Worm (Caenorhabditis elegans) whole organism, L1 larva: ENCODE results near the gene flad-1.

ENCODE experiments used
- C04F5.9 ChIP-seq: sonication (generic microtip); optimal IDR thresholded peaks from 2 replicates; lab custom pipeline; 2016; ENCODE audit warnings: missing genetic modification characterization, missing compliant biosample characterization
- C16A3.4 ChIP-seq: fragments of 150-350 bp; optimal IDR thresholded peaks from 2 replicates; lab custom pipeline; 2014; ENCODE audit warnings: missing biosample characterization, missing genetic modification characterization
- C34B4.2 ChIP-seq: sonication (generic microtip); optimal IDR thresholded peaks from 2 replicates; lab custom pipeline; 2017; ENCODE audit warnings: mild to moderate bottlenecking, missing genetic modification characterization, missing compliant biosample characterization
- alr-1 ChIP-seq: fragments of 200-800 bp; sonication (Bioruptor generic); optimal IDR thresholded peaks from 2 replicates; lab custom pipeline; 2018; ENCODE audit warnings: borderline replicate concordance, mild to moderate bottlenecking, missing genetic modification characterization, missing compliant biosample characterization
- ama-1 ChIP-seq: fragments of 150-350 bp; optimal IDR thresholded peaks from 2 replicates; lab custom pipeline; 2014
- blmp-1 ChIP-seq: fragments of 150-350 bp; optimal IDR thresholded peaks from 2 replicates; lab custom pipeline; 2014; ENCODE audit warnings: missing biosample characterization, missing genetic modification characterization
- ceh-82 ChIP-seq, 3 experiments: fragments of 150-350 bp in 1 of 3; sonication (generic microtip) in 2 of 3; optimal IDR thresholded peaks; 2 replicates each; lab custom pipeline; 2014 to 2017; ENCODE audit warnings: missing biosample characterization in 3 of 3, missing genetic modification characterization in 3 of 3
- ceh-88 ChIP-seq: fragments of 200-800 bp; sonication (Bioruptor generic); IDR thresholded peaks from 2 replicates; pipeline ENCODE4 v1.3.6; 2022; ENCODE audit warnings: missing genetic modification characterization, missing compliant biosample characterization
- ceh-90 ChIP-seq: sonication (generic microtip); optimal IDR thresholded peaks from 2 replicates; lab custom pipeline; 2016; ENCODE audit warnings: missing genetic modification characterization, missing compliant biosample characterization
- dpl-1 ChIP-seq, 3 experiments: fragments of 150-350 bp in 2 of 3; sonication (generic microtip) in 1 of 3; optimal IDR thresholded peaks; 2 replicates each; lab custom pipeline; 2014 to 2017; ENCODE audit warnings: missing biosample characterization in 3 of 3, missing genetic modification characterization in 3 of 3, missing genetic modification reagents in 3 of 3
- efl-1 ChIP-seq, 4 experiments: fragments of 150-350 bp; optimal IDR thresholded peaks in 3 of 4; peaks in 1 of 4; 1 replicate in 1 of 4; 2 replicates in 3 of 4; lab custom pipeline; 2014; ENCODE audit warnings: missing biosample characterization in 2 of 4, missing genetic modification characterization in 2 of 4, missing genetic modification reagents in 2 of 4
- egl-27 ChIP-seq, 2 experiments: fragments of 150-350 bp in 1 of 2; sonication (generic microtip); optimal IDR thresholded peaks; 3 replicates each; lab custom pipeline; 2017 to 2018; ENCODE audit warnings: missing biosample characterization in 2 of 2, missing genetic modification characterization in 2 of 2, missing genetic modification reagents in 2 of 2
- ets-5 ChIP-seq: fragments of 200-800 bp; sonication (Bioruptor generic); IDR thresholded peaks from 2 replicates; pipeline ENCODE4 v1.3.6; 2022; ENCODE audit warnings: missing genetic modification characterization, missing compliant biosample characterization
- fkh-10 ChIP-seq: sonication (generic microtip); optimal IDR thresholded peaks from 2 replicates; lab custom pipeline; 2017; ENCODE audit warnings: missing biosample characterization, missing genetic modification reagents, missing genetic modification characterization
- fkh-4 ChIP-seq: sonication (generic microtip); optimal IDR thresholded peaks from 2 replicates; lab custom pipeline; 2016; ENCODE audit warnings: missing compliant biosample characterization, missing genetic modification characterization, borderline replicate concordance
- fkh-8 ChIP-seq: sonication (generic microtip); optimal IDR thresholded peaks from 2 replicates; lab custom pipeline; 2016; ENCODE audit warnings: mild to moderate bottlenecking, missing genetic modification characterization, missing compliant biosample characterization
- fos-1 ChIP-seq: fragments of 150-350 bp; optimal IDR thresholded peaks from 2 replicates; lab custom pipeline; 2014; ENCODE audit warnings: missing biosample characterization, missing genetic modification characterization
- hlh-17 ChIP-seq: fragments of 200-800 bp; sonication (Bioruptor generic); optimal IDR thresholded peaks from 2 replicates; lab custom pipeline; 2018; ENCODE audit warnings: missing genetic modification characterization, mild to moderate bottlenecking, missing compliant biosample characterization, moderate library complexity, borderline replicate concordance
- hlh-4 ChIP-seq: sonication (generic microtip); optimal IDR thresholded peaks from 2 replicates; lab custom pipeline; 2016; ENCODE audit warnings: mild to moderate bottlenecking, missing genetic modification characterization, missing compliant biosample characterization
- isw-1 ChIP-seq: fragments of 200-800 bp; sonication (Bioruptor generic); IDR thresholded peaks from 2 replicates; pipeline ENCODE4 v1.3.6; 2022; ENCODE audit warnings: missing genetic modification characterization, missing compliant biosample characterization
- jun-1 ChIP-seq: fragments of 150-350 bp; optimal IDR thresholded peaks from 2 replicates; lab custom pipeline; 2014; ENCODE audit warnings: missing biosample characterization, missing genetic modification reagents, missing genetic modification characterization
- lin-14 ChIP-seq: fragments of 200-800 bp; sonication (Bioruptor generic); optimal IDR thresholded peaks from 2 replicates; lab custom pipeline; 2018; ENCODE audit warnings: mild to moderate bottlenecking, missing genetic modification characterization, moderate library complexity, missing compliant biosample characterization
- lin-15B ChIP-seq: fragments of 150-350 bp; sonication (generic microtip); optimal IDR thresholded peaks from 3 replicates; lab custom pipeline; 2014; ENCODE audit warnings: missing biosample characterization, missing genetic modification characterization
- lin-35 ChIP-seq, 2 experiments: fragments of 150-350 bp; optimal IDR thresholded peaks; 2 replicates each; lab custom pipeline; 2014; ENCODE audit warnings: missing biosample characterization in 2 of 2, missing genetic modification characterization in 2 of 2, missing genetic modification reagents in 2 of 2
- lin-39 ChIP-seq: fragments of 150-350 bp; optimal IDR thresholded peaks from 2 replicates; lab custom pipeline; 2014; ENCODE audit warnings: missing biosample characterization, missing genetic modification reagents, missing genetic modification characterization
- lir-3 ChIP-seq: sonication (generic microtip); optimal IDR thresholded peaks from 2 replicates; lab custom pipeline; 2016; ENCODE audit warnings: mild to moderate bottlenecking, missing genetic modification characterization, moderate library complexity, missing compliant biosample characterization; ENCODE audit not compliant: poor library complexity
- mep-1 ChIP-seq: fragments of 150-350 bp; optimal IDR thresholded peaks from 2 replicates; lab custom pipeline; 2014; ENCODE audit warnings: missing biosample characterization, missing genetic modification characterization
- nhr-11 ChIP-seq: fragments of 150-350 bp; optimal IDR thresholded peaks from 2 replicates; lab custom pipeline; 2014; ENCODE audit warnings: missing biosample characterization, missing genetic modification characterization
- nhr-12 ChIP-seq: sonication (generic microtip); optimal IDR thresholded peaks from 2 replicates; lab custom pipeline; 2017; ENCODE audit warnings: missing biosample characterization, missing genetic modification characterization
- nhr-19 ChIP-seq: fragments of 200-800 bp; sonication (Bioruptor generic); conservative IDR thresholded peaks from 2 replicates; pipeline ENCODE4 v1.3.6; 2022; ENCODE audit warnings: missing genetic modification characterization, missing compliant biosample characterization
- nhr-20 ChIP-seq: sonication (generic microtip); optimal IDR thresholded peaks from 2 replicates; lab custom pipeline; 2016; ENCODE audit warnings: mild to moderate bottlenecking, missing genetic modification characterization, missing compliant biosample characterization
- nhr-237 ChIP-seq: fragments of 150-350 bp; optimal IDR thresholded peaks from 2 replicates; lab custom pipeline; 2014; ENCODE audit warnings: missing biosample characterization, missing genetic modification characterization
- nhr-47 ChIP-seq: sonication (generic microtip); optimal IDR thresholded peaks from 2 replicates; lab custom pipeline; 2016; ENCODE audit warnings: mild to moderate bottlenecking, missing genetic modification characterization, moderate library complexity, missing compliant biosample characterization
- nhr-71 ChIP-seq: sonication (generic microtip); optimal IDR thresholded peaks from 2 replicates; lab custom pipeline; 2016; ENCODE audit warnings: mild to moderate bottlenecking, missing genetic modification characterization, moderate library complexity, missing compliant biosample characterization
- nhr-76 ChIP-seq: sonication (generic microtip); optimal IDR thresholded peaks from 2 replicates; lab custom pipeline; 2017; ENCODE audit warnings: missing biosample characterization, missing genetic modification characterization
- nhr-77 ChIP-seq: fragments of 150-350 bp; optimal IDR thresholded peaks from 2 replicates; lab custom pipeline; 2014; ENCODE audit warnings: missing biosample characterization, missing genetic modification characterization
- pax-3 ChIP-seq: fragments of 200-800 bp; sonication (Bioruptor generic); optimal IDR thresholded peaks from 2 replicates; lab custom pipeline; 2018; ENCODE audit warnings: mild to moderate bottlenecking, missing genetic modification characterization, moderate library complexity, missing compliant biosample characterization
- pqm-1 ChIP-seq: sonication (generic microtip); optimal IDR thresholded peaks from 3 replicates; lab custom pipeline; 2017; ENCODE audit warnings: missing biosample characterization, missing genetic modification characterization
- snpc-4 ChIP-seq: fragments of 150-350 bp; optimal IDR thresholded peaks from 2 replicates; lab custom pipeline; 2014; ENCODE audit warnings: missing biosample characterization, missing genetic modification characterization
- snu-23 ChIP-seq: sonication (generic microtip); optimal IDR thresholded peaks from 2 replicates; lab custom pipeline; 2016; ENCODE audit warnings: missing genetic modification characterization, missing compliant biosample characterization
- sptf-1 ChIP-seq: fragments of 150-350 bp; optimal IDR thresholded peaks from 2 replicates; lab custom pipeline; 2014; ENCODE audit warnings: missing biosample characterization, missing genetic modification characterization
- swsn-7 ChIP-seq: sonication (generic microtip); optimal IDR thresholded peaks from 2 replicates; lab custom pipeline; 2016; ENCODE audit warnings: missing genetic modification characterization, missing compliant biosample characterization
- tbx-2 ChIP-seq: sonication (generic microtip); optimal IDR thresholded peaks from 2 replicates; lab custom pipeline; 2016; ENCODE audit warnings: missing genetic modification characterization, missing compliant biosample characterization
- unc-130 ChIP-seq: fragments of 150-350 bp; optimal IDR thresholded peaks from 2 replicates; lab custom pipeline; 2017; ENCODE audit warnings: missing biosample characterization, missing genetic modification characterization, inconsistent platforms
- unc-62 ChIP-seq: fragments of 150-350 bp; optimal IDR thresholded peaks from 2 replicates; lab custom pipeline; 2014; ENCODE audit warnings: missing biosample characterization, missing genetic modification reagents, missing genetic modification characterization
- unc-86 ChIP-seq: sonication (generic microtip); optimal IDR thresholded peaks from 2 replicates; lab custom pipeline; 2016; ENCODE audit warnings: missing genetic modification characterization, missing compliant biosample characterization
- vab-15 ChIP-seq: sonication (generic microtip); optimal IDR thresholded peaks from 2 replicates; lab custom pipeline; 2017; ENCODE audit warnings: missing genotype, mild to moderate bottlenecking, missing genetic modification characterization, missing compliant biosample characterization
- zip-4 ChIP-seq: fragments of 200-800 bp; sonication (Bioruptor generic); optimal IDR thresholded peaks from 2 replicates; lab custom pipeline; 2018; ENCODE audit warnings: mild to moderate bottlenecking, missing genetic modification characterization, moderate library complexity, missing compliant biosample characterization

The flad-1 gene

DNA sequence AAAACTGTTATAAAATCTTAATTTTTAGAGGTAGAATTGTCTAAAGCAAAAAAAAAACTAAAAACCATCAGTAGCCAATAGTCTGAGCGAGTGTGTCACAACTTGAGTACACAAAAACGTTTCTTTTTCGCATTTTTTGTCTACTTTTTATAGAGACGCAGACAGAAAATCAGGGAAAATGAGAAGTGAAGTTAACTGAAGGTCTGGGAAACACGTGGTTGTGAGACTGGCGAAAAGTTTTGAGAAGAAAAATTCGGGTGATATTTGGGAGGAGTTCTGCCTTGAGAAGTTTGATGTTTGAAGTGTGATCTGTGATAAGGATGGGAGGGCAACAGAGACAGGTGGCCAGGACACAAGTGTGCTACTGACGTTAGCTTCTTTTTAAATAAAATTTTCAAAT lies 6.3 kb upstream of the flad-1 start (continued):
- no peak for TF ChIP-seq unc-62 (GFP tag; lab: Kevin White, UChicago)
- TF ChIP-seq jun-1 (tag; lab: Kevin White, UChicago), result no peak
- peak; percentile 87 for TF ChIP-seq mep-1 (tag; lab: Kevin White, UChicago)
- TF ChIP-seq egl-27 (tag; optimal IDR thresholded peaks at IDR 0.05; lab: Kevin White, UChicago), result peak; percentile 11 to 75
- peak; percentile 97 for TF ChIP-seq blmp-1 (tag; lab: Kevin White, UChicago)

DNA sequence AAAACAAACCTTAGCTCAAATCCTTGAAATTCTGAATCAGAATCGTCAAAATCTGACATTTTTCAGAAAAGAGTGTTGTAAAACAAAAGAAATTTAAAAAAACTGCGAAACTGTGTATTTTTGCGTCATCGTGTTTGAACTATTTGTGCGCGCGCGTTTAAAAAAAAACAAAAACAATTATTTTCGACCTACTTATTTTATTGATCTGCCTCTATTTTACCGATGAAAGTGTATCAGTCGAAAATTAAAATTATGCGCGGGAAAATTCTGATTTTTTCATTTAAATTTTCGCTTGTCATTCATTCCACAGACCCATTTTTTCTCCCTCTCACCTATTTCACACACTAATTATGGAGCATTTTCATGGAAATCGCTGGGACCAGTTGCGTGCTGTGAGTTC lies 5.1 kb upstream of the flad-1 start, which contains the start of the genes C05C10.7 and C05C10.5:
C05C10.7 (minus strand) TSS at position 95 of the 400 bp plus-strand sequence.
C05C10.5 (plus strand) TSS at position 164 of the 400 bp plus-strand sequence.
- TF ChIP-seq ceh-88 (no peak), nhr-12 (tag; lab: Kevin White, UChicago) (no peak), lin-39 (no peak), efl-1 (optimal IDR thresholded peaks at IDR 0.05; lab: Kevin White, UChicago) (peak in 1 of 2 experiments; percentile 10), efl-1 (GFP tag; optimal IDR thresholded peaks at IDR 0.05 in 1 of 2; lab: Kevin White, UChicago) (peak in 1 of 2 experiments; percentile 58)

DNA sequence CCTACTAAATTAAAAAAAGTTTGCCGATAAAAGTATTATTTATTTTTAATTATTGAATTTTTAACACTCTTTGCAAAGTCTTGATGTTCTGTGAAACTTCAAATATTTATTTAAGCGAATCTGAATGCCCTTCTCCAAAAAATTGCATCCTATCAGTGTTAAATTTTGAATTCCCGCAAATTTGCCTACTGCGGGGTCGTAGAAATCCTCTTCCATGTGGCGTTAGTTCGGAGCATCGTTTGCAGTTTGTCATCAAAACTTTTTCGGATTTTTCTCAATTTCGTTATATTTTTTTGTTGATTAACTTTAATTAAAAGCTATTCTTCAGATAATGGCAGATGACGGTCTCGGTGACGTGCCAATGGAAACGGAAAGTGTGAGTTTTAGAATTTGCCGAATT lies 3.5 kb upstream of the flad-1 start, which contains the start of gene ufd-3:
ufd-3 (plus strand) TSS at position 324 of the 400 bp plus-strand sequence.
- TF ChIP-seq ama-1 (lab: Kevin White, UChicago) (peak; percentile 15), C34B4.2 (tag; lab: Kevin White, UChicago) (no peak), nhr-71 (peak; percentile 96), egl-27 (tag; optimal IDR thresholded peaks at IDR 0.05; lab: Kevin White, UChicago) (no peak), hlh-4 (tag; lab: Kevin White, UChicago) (peak; percentile 63), C16A3.4 (peak; percentile 93), nhr-76 (tag; lab: Kevin White, UChicago) (no peak), ets-5 (GFP tag; lab: Robert Waterston, UW) (no peak), nhr-47 (peak; percentile 93), nhr-19 (GFP tag; lab: Robert Waterston, UW) (peak; percentile 88), pax-3 (peak; percentile 90), fkh-4 (tag; lab: Kevin White, UChicago) (peak; percentile 90), unc-130 (tag; lab: Kevin White, UChicago) (peak; percentile 93), C04F5.9 (tag; lab: Kevin White, UChicago) (peak; percentile 85), fos-1 (tag; lab: Kevin White, UChicago) (peak; percentile 73), sptf-1 (no peak), lir-3 (peak; percentile 97), swsn-7 (tag; lab: Kevin White, UChicago) (peak; percentile 91), fkh-8 (tag; lab: Kevin White, UChicago) (peak; percentile 86), alr-1 (no peak), ceh-82 (tag; optimal IDR thresholded peaks at IDR 0.05; lab: Kevin White, UChicago) (peak; percentile 83 to 92 (median 88)), unc-86 (peak; percentile 85), zip-4 (GFP tag; lab: Kevin White, UChicago) (peak; percentile 45), lin-39 (peak; percentile 73), snu-23 (GFP tag; lab: Kevin White, UChicago) (peak; percentile 92), nhr-20 (tag; lab: Kevin White, UChicago) (peak; percentile 93), snpc-4 (tag; lab: Kevin White, UChicago) (peak; percentile 78), nhr-12 (tag; lab: Kevin White, UChicago) (peak; percentile 28), lin-35 (GFP tag; optimal IDR thresholded peaks at IDR 0.05; lab: Kevin White, UChicago) (peak; percentile 99), fkh-10 (GFP tag; lab: Kevin White, UChicago) (peak; percentile 50), nhr-77 (tag; lab: Kevin White, UChicago) (peak; percentile 48), isw-1 (GFP tag; lab: Robert Waterston, UW) (peak; percentile 83), pqm-1 (tag; lab: Kevin White, UChicago) (no peak), nhr-237 (tag; lab: Kevin White, UChicago) (peak; percentile 37), hlh-17 (GFP tag; lab: Kevin White, UChicago) (no peak), lin-15B (peak; percentile 93), dpl-1 (GFP tag; optimal IDR thresholded peaks at IDR 0.05; lab: Kevin White, UChicago) (peak; percentile 95 to 98 (median 97)), vab-15 (tag; lab: Kevin White, UChicago) (peak; percentile 85), tbx-2 (tag; lab: Kevin White, UChicago) (peak; percentile 93), unc-62 (GFP tag; lab: Kevin White, UChicago) (no peak), lin-14 (GFP tag; lab: Kevin White, UChicago) (peak; percentile 91), ceh-90 (tag; lab: Kevin White, UChicago) (peak; percentile 92), nhr-11 (tag; lab: Kevin White, UChicago) (peak; percentile 89)
